Worm (Caenorhabditis elegans) whole organism, midembryonic: ENCODE results near the gene F13H8.1.
A peak's percentile ranks its signal among the peaks of the same experiment; 100 is the strongest.

ENCODE experiments used
- T22C8.4 ChIP-seq: fragments of 200-800 bp; sonication (Bioruptor generic); IDR thresholded peaks from 2 replicates; pipeline ENCODE4 v1.3.6; 2022; ENCODE audit warnings: missing genetic modification characterization, missing compliant biosample characterization
- cog-1 ChIP-seq: sonication (generic microtip); optimal IDR thresholded peaks from 2 replicates; lab custom pipeline; 2016; ENCODE audit warnings: missing genetic modification characterization, missing compliant biosample characterization
- flt-1 ChIP-seq: fragments of 200-800 bp; sonication (Bioruptor generic); IDR thresholded peaks from 2 replicates; pipeline ENCODE4 v1.3.6; 2022; ENCODE audit warnings: missing genetic modification characterization, missing compliant biosample characterization
- klf-2 ChIP-seq: fragments of 200-800 bp; sonication (Bioruptor generic); conservative IDR thresholded peaks from 2 replicates; pipeline ENCODE4 v1.3.6; 2022; ENCODE audit warnings: missing genetic modification reagents, missing genetic modification characterization, missing compliant biosample characterization
- med-1 ChIP-seq: sonication (generic microtip); optimal IDR thresholded peaks from 2 replicates; lab custom pipeline; 2017; ENCODE audit warnings: missing genetic modification characterization, mild to moderate bottlenecking, missing compliant biosample characterization, antibody characterized with exemption, missing genetic modification reagents; ENCODE audit not compliant: insufficient read depth
- ref-1 ChIP-seq: fragments of 200-800 bp; sonication (Bioruptor generic); conservative IDR thresholded peaks from 2 replicates; pipeline ENCODE4 v1.3.6; 2022; ENCODE audit warnings: missing genetic modification reagents, missing genetic modification characterization, missing compliant biosample characterization
- tab-1 ChIP-seq: fragments of 200-800 bp; sonication (Bioruptor generic); IDR thresholded peaks from 2 replicates; pipeline ENCODE4 v1.3.6; 2022; ENCODE audit warnings: missing genetic modification characterization, missing compliant biosample characterization
- ztf-23 ChIP-seq: fragments of 200-800 bp; sonication (Bioruptor generic); IDR thresholded peaks from 2 replicates; pipeline ENCODE4 v1.3.6; 2022; ENCODE audit warnings: missing genetic modification reagents, missing genetic modification characterization, missing compliant biosample characterization
- ztf-29 ChIP-seq: fragments of 200-800 bp; sonication (Bioruptor generic); IDR thresholded peaks from 2 replicates; pipeline ENCODE4 v1.3.6; 2022; ENCODE audit warnings: missing genetic modification reagents, missing genetic modification characterization, missing compliant biosample characterization

Gene F13H8.1

ce11 chrII:6248503-6248902, 34.7 kb upstream of the F13H8.1 start:
- TF ChIP-seq med-1: peak; percentile 20
- peak; percentile 83 for TF ChIP-seq ref-1 (GFP tag; lab: Robert Waterston, UW)
- TF ChIP-seq tab-1: peak; percentile 91
- TF ChIP-seq T22C8.4 (GFP tag; lab: Robert Waterston, UW): no peak; the same call in 1 of the 2 replicates
- peak; percentile 71 for TF ChIP-seq klf-2 (GFP tag; lab: Robert Waterston, UW)
- peak; percentile 43 for TF ChIP-seq cog-1 (tag; lab: Kevin White, UChicago)
- TF ChIP-seq ztf-29 (GFP tag; lab: Robert Waterston, UW): peak; percentile 66
- peak; percentile 90 for TF ChIP-seq ztf-23 (GFP tag; lab: Robert Waterston, UW)
- TF ChIP-seq flt-1: peak; percentile 92

- TF ChIP-seq flt-1 (0 out of 2 replicates have a peak, but pooled peaks have one; percentile 51), cog-1 (tag; lab: Kevin White, UChicago) (no peak)
These were observed 32.3 kb upstream of the F13H8.1 start, which contains the start of gene phb-2 for ce11 chrII:6250782-6251461. Gene phb-2 (plus strand): TSS chrII:6251411.

- TF ChIP-seq flt-1 (no peak), ztf-29 (GFP tag; lab: Robert Waterston, UW) (no peak), ref-1 (GFP tag; lab: Robert Waterston, UW) (no peak), ztf-23 (GFP tag; lab: Robert Waterston, UW) (no peak), tab-1 (no peak), med-1 (no peak), cog-1 (tag; lab: Kevin White, UChicago) (no peak), T22C8.4 (GFP tag; lab: Robert Waterston, UW) (no peak), klf-2 (GFP tag; lab: Robert Waterston, UW) (no peak)
These were observed 30.5 kb upstream of the F13H8.1 start for ce11 chrII:6252707-6253106.

ce11 chrII:6256024-6256423, 27.2 kb upstream of the F13H8.1 start, which contains the start of gene F13H8.5:
Gene F13H8.5 (minus strand): TSS chrII:6256124.
- TF ChIP-seq ref-1 (GFP tag; lab: Robert Waterston, UW) (no peak), tab-1 (no peak), flt-1 (no peak), T22C8.4 (GFP tag; lab: Robert Waterston, UW) (no peak), cog-1 (tag; lab: Kevin White, UChicago) (no peak), klf-2 (GFP tag; lab: Robert Waterston, UW) (no peak), ztf-29 (GFP tag; lab: Robert Waterston, UW) (no peak), ztf-23 (GFP tag; lab: Robert Waterston, UW) (no peak), med-1 (no peak)

- TF ChIP-seq flt-1 (no peak), T22C8.4 (GFP tag; lab: Robert Waterston, UW) (no peak), ref-1 (GFP tag; lab: Robert Waterston, UW) (no peak), med-1 (no peak), klf-2 (GFP tag; lab: Robert Waterston, UW) (no peak), ztf-29 (GFP tag; lab: Robert Waterston, UW) (no peak), ztf-23 (GFP tag; lab: Robert Waterston, UW) (no peak), cog-1 (tag; lab: Kevin White, UChicago) (no peak), tab-1 (no peak)
These were observed 25.8 kb upstream of the F13H8.1 start for ce11 chrII:6257220-6257877.

- TF ChIP-seq med-1 (no peak), T22C8.4 (GFP tag; lab: Robert Waterston, UW) (no peak), ztf-23 (GFP tag; lab: Robert Waterston, UW) (no peak), klf-2 (GFP tag; lab: Robert Waterston, UW) (no peak)
These were observed 23.3 kb upstream of the F13H8.1 start, which contains the start of gene F13H8.11 for ce11 chrII:6259867-6260266. Gene F13H8.11 (minus strand): TSS chrII:6260021.

- no peak for TF ChIP-seq ztf-29 (GFP tag; lab: Robert Waterston, UW)
- TF ChIP-seq T22C8.4 (GFP tag; lab: Robert Waterston, UW): no peak
These were observed 22.5 kb upstream of the F13H8.1 start, which contains the start of gene nmgp-1 for ce11 chrII:6260684-6261083. Gene nmgp-1 (plus strand): TSS chrII:6260857.

- TF ChIP-seq ref-1 (GFP tag; lab: Robert Waterston, UW): no peak
- no peak for TF ChIP-seq klf-2 (GFP tag; lab: Robert Waterston, UW)
- no peak for TF ChIP-seq ztf-29 (GFP tag; lab: Robert Waterston, UW)
- no peak for TF ChIP-seq ztf-23 (GFP tag; lab: Robert Waterston, UW)
- no peak for TF ChIP-seq tab-1
- no peak for TF ChIP-seq med-1
- TF ChIP-seq flt-1: no peak
- TF ChIP-seq T22C8.4 (GFP tag; lab: Robert Waterston, UW): no peak
- no peak for TF ChIP-seq cog-1 (tag; lab: Kevin White, UChicago)
These were observed 21.0 kb upstream of the F13H8.1 start, which contains the start of gene F13H8.12 for ce11 chrII:6262222-6262621. Gene F13H8.12 (plus strand): TSS chrII:6262522.

- TF ChIP-seq cog-1 (tag; lab: Kevin White, UChicago) (no peak), ref-1 (GFP tag; lab: Robert Waterston, UW) (no peak), ztf-29 (GFP tag; lab: Robert Waterston, UW) (no peak), med-1 (no peak), klf-2 (GFP tag; lab: Robert Waterston, UW) (no peak), flt-1 (no peak), T22C8.4 (GFP tag; lab: Robert Waterston, UW) (no peak), tab-1 (no peak), ztf-23 (GFP tag; lab: Robert Waterston, UW) (no peak)
These were observed 19.5 kb upstream of the F13H8.1 start, which contains the start of gene F13H8.3 for ce11 chrII:6263685-6264084. Gene F13H8.3 (plus strand): TSS chrII:6263985.
